Fruit fly (Drosophila melanogaster) whole organism, embryonic: ENCODE measurements around the gene RhoGAPp190.

Source experiments
- Ada2b ChIP-seq: fragments of 200-800 bp; sonication (Bioruptor generic); IDR thresholded peaks from 2 replicates; pipeline ENCODE4 v1.3.6; 2022; ENCODE audit warnings: missing biosample characterization, missing genetic modification characterization
- Asciz ChIP-seq: fragments of 200-800 bp; sonication (Bioruptor generic); optimal IDR thresholded peaks from 2 replicates; lab custom pipeline; 2017; ENCODE audit warnings: missing biosample characterization, mild to moderate bottlenecking, missing genetic modification characterization, missing genetic modification reagents
- C15 ChIP-seq: fragments of 200-800 bp; sonication (Bioruptor generic); IDR thresholded peaks from 3 replicates; pipeline ENCODE4 v1.3.6; 2022; ENCODE audit warnings: missing biosample characterization, missing genetic modification characterization
- CG10267 ChIP-seq: fragments of 200-800 bp; sonication (Bioruptor generic); optimal IDR thresholded peaks from 2 replicates; lab custom pipeline; 2018; ENCODE audit warnings: missing biosample characterization, mild to moderate bottlenecking, missing genetic modification characterization, moderate library complexity
- CG11504 ChIP-seq: fragments of 200-800 bp; sonication (Bioruptor generic); optimal IDR thresholded peaks from 3 replicates; lab custom pipeline; 2019; ENCODE audit warnings: missing biosample characterization, mild to moderate bottlenecking, missing genetic modification characterization, moderate library complexity
- CG12659 ChIP-seq: fragments of 200-800 bp; sonication (Bioruptor generic); optimal IDR thresholded peaks from 3 replicates; lab custom pipeline; 2017; ENCODE audit warnings: mild to moderate bottlenecking, missing biosample characterization, missing genetic modification reagents, missing genetic modification characterization
- CG13123 ChIP-seq: fragments of 200-800 bp; sonication (Bioruptor generic); optimal IDR thresholded peaks from 2 replicates; lab custom pipeline; 2016; ENCODE audit warnings: missing biosample characterization, missing genetic modification characterization
- CG13296 ChIP-seq: fragments of 200-800 bp; sonication (Bioruptor generic); optimal IDR thresholded peaks from 3 replicates; lab custom pipeline; 2018; ENCODE audit warnings: missing biosample characterization, mild to moderate bottlenecking, missing genetic modification characterization
- CG13424 ChIP-seq: fragments of 200-800 bp; sonication (Bioruptor generic); optimal IDR thresholded peaks from 2 replicates; lab custom pipeline; 2019; ENCODE audit warnings: missing biosample characterization, mild to moderate bottlenecking, missing genetic modification characterization, moderate library complexity
- CG14710 ChIP-seq: fragments of 200-800 bp; sonication (Bioruptor generic); optimal IDR thresholded peaks from 3 replicates; lab custom pipeline; 2019; ENCODE audit warnings: missing biosample characterization, mild to moderate bottlenecking, missing genetic modification characterization, moderate library complexity
- CG18262 ChIP-seq: fragments of 200-800 bp; optimal IDR thresholded peaks from 3 replicates; lab custom pipeline; 2019; ENCODE audit warnings: missing biosample characterization, mild to moderate bottlenecking, missing genetic modification characterization, moderate library complexity
- CG31365 ChIP-seq: fragments of 200-800 bp; sonication (Bioruptor generic); optimal IDR thresholded peaks from 2 replicates; lab custom pipeline; 2018; ENCODE audit warnings: missing biosample characterization, mild to moderate bottlenecking, missing genetic modification characterization
- CG31441 ChIP-seq: fragments of 200-800 bp; sonication (Bioruptor generic); IDR thresholded peaks from 2 replicates; pipeline ENCODE4 v1.3.6; 2022; ENCODE audit warnings: missing biosample characterization, missing genetic modification characterization
- CG32772 ChIP-seq: fragments of 200-800 bp; sonication (Bioruptor generic); IDR thresholded peaks from 2 replicates; pipeline ENCODE4 v1.3.6; 2022; ENCODE audit warnings: missing biosample characterization, missing genetic modification characterization
- CG4617 ChIP-seq: fragments of 200-800 bp; sonication (Bioruptor generic); optimal IDR thresholded peaks from 3 replicates; lab custom pipeline; 2016; ENCODE audit warnings: missing biosample characterization, missing genetic modification characterization, borderline replicate concordance
- CG4820 ChIP-seq: fragments of 200-800 bp; sonication (Bioruptor generic); optimal IDR thresholded peaks from 3 replicates; lab custom pipeline; 2016; ENCODE audit warnings: missing biosample characterization, missing genetic modification characterization
- CG5245 ChIP-seq: fragments of 200-800 bp; sonication (Bioruptor generic); optimal IDR thresholded peaks from 3 replicates; lab custom pipeline; 2016; ENCODE audit warnings: missing biosample characterization, missing genetic modification characterization
- CG7786 ChIP-seq: fragments of 200-800 bp; sonication (Bioruptor generic); optimal IDR thresholded peaks from 2 replicates; lab custom pipeline; 2016; ENCODE audit warnings: missing biosample characterization, missing genetic modification characterization
- CG7839 ChIP-seq: fragments of 200-800 bp; sonication (Bioruptor generic); optimal IDR thresholded peaks from 3 replicates; lab custom pipeline; 2018; ENCODE audit warnings: missing biosample characterization, mild to moderate bottlenecking, missing genetic modification characterization, moderate library complexity
- CG8924 ChIP-seq: fragments of 200-800 bp; optimal IDR thresholded peaks from 3 replicates; lab custom pipeline; 2019; ENCODE audit warnings: missing biosample characterization, mild to moderate bottlenecking, missing genetic modification characterization, moderate library complexity
- CG9609 ChIP-seq: fragments of 200-800 bp; sonication (Bioruptor generic); optimal IDR thresholded peaks from 3 replicates; lab custom pipeline; 2016; ENCODE audit warnings: missing biosample characterization, missing genetic modification characterization
- D19B ChIP-seq: fragments of 200-800 bp; sonication (Bioruptor generic); optimal IDR thresholded peaks from 2 replicates; lab custom pipeline; 2017; ENCODE audit warnings: missing biosample characterization, mild to moderate bottlenecking, missing genetic modification characterization
- Eip74EF ChIP-seq, 2 experiments: fragments of 200-800 bp in 1 of 2; fragments of >200 bp in 1 of 2; sonication (Bioruptor generic) in 1 of 2; optimal IDR thresholded peaks; 2 replicates each; lab custom pipeline; 2017 to 2019; ENCODE audit warnings: missing biosample characterization in 2 of 2, missing genetic modification characterization in 2 of 2, mild to moderate bottlenecking in 1 of 2, moderate library complexity in 1 of 2
- GATAe ChIP-seq: fragments of 200-800 bp; sonication (Bioruptor generic); conservative IDR thresholded peaks from 2 replicates; pipeline ENCODE4 v1.3.6; 2022; ENCODE audit warnings: missing biosample characterization, missing genetic modification characterization
- H2.0 ChIP-seq: fragments of 200-800 bp; sonication (Bioruptor generic); IDR thresholded peaks from 2 replicates; pipeline ENCODE4 v1.3.6; 2022; ENCODE audit warnings: missing biosample characterization, missing genetic modification characterization
- Hr51 ChIP-seq, 2 experiments: fragments of 200-800 bp; sonication (Bioruptor generic); optimal IDR thresholded peaks; 2 replicates in 1 of 2; 3 replicates in 1 of 2; lab custom pipeline; 2016 to 2018; ENCODE audit warnings: missing biosample characterization in 2 of 2, missing genetic modification characterization in 2 of 2, mild to moderate bottlenecking in 1 of 2, moderate library complexity in 1 of 2
- MBD-R2 ChIP-seq: fragments of 200-800 bp; sonication (Bioruptor generic); IDR thresholded peaks from 2 replicates; pipeline ENCODE4 v1.3.6; 2022; ENCODE audit warnings: missing biosample characterization, missing genetic modification characterization
- Med ChIP-seq: fragments of 200-800 bp; sonication (Bioruptor generic); peaks from one replicate; lab custom pipeline; 2016; ENCODE audit warnings: missing biosample characterization, missing genetic modification characterization, mild to moderate bottlenecking, inconsistent platforms, moderate library complexity
- Oli ChIP-seq: fragments of 200-800 bp; sonication (Bioruptor generic); optimal IDR thresholded peaks from 2 replicates; lab custom pipeline; 2018; ENCODE audit warnings: missing biosample characterization, mild to moderate bottlenecking, missing genetic modification characterization, moderate library complexity
- Ptx1 ChIP-seq: fragments of 200-800 bp; sonication (Bioruptor generic); IDR thresholded peaks from 2 replicates; pipeline ENCODE4 v1.3.6; 2022; ENCODE audit warnings: missing biosample characterization, missing genetic modification characterization
- Side ChIP-seq: fragments of 200-800 bp; sonication (Bioruptor generic); optimal IDR thresholded peaks from 2 replicates; lab custom pipeline; 2016; ENCODE audit warnings: missing biosample characterization, missing genetic modification characterization
- Sox100B ChIP-seq: fragments of 200-800 bp; sonication (Bioruptor generic); optimal IDR thresholded peaks from 3 replicates; lab custom pipeline; 2018; ENCODE audit warnings: missing biosample characterization, mild to moderate bottlenecking, missing genetic modification characterization
- ase ChIP-seq: fragments of 200-800 bp; sonication (Bioruptor generic); IDR thresholded peaks from 3 replicates; pipeline ENCODE4 v1.3.6; 2022; ENCODE audit warnings: missing biosample characterization, missing genetic modification characterization
- ato ChIP-seq: fragments of 200-800 bp; sonication (Bioruptor generic); IDR thresholded peaks from 2 replicates; pipeline ENCODE4 v1.3.6; 2022; ENCODE audit warnings: missing biosample characterization, missing genetic modification characterization; ENCODE audit not compliant: partially characterized antibody
- bcd ChIP-seq: fragments of 200-800 bp; sonication (Bioruptor generic); optimal IDR thresholded peaks from 2 replicates; lab custom pipeline; 2017; ENCODE audit warnings: missing biosample characterization, mild to moderate bottlenecking, missing genetic modification characterization
- bigmax ChIP-seq: fragments of 200-800 bp; sonication (Bioruptor generic); optimal IDR thresholded peaks from 2 replicates; lab custom pipeline; 2018; ENCODE audit warnings: missing biosample characterization, mild to moderate bottlenecking, missing genetic modification characterization
- crc ChIP-seq: fragments of 200-800 bp; sonication (Bioruptor generic); optimal IDR thresholded peaks from 2 replicates; lab custom pipeline; 2016; ENCODE audit warnings: missing biosample characterization, missing genetic modification characterization
- dmrt99B ChIP-seq: fragments of 200-800 bp; sonication (Bioruptor generic); optimal IDR thresholded peaks from 2 replicates; lab custom pipeline; 2018; ENCODE audit warnings: missing biosample characterization, mild to moderate bottlenecking, missing genetic modification characterization, moderate library complexity
- fd64A ChIP-seq: fragments of 200-800 bp; sonication (Bioruptor generic); optimal IDR thresholded peaks from 3 replicates; lab custom pipeline; 2018; ENCODE audit warnings: missing biosample characterization, mild to moderate bottlenecking, missing genetic modification characterization
- gem ChIP-seq: fragments of 200-800 bp; sonication (Bioruptor generic); optimal IDR thresholded peaks from 2 replicates; lab custom pipeline; 2019; ENCODE audit warnings: missing biosample characterization, mild to moderate bottlenecking, missing genetic modification characterization, moderate library complexity
- hbn ChIP-seq: fragments of 200-800 bp; sonication (Bioruptor generic); IDR thresholded peaks from 2 replicates; pipeline ENCODE4 v1.3.6; 2022; ENCODE audit warnings: missing biosample characterization, missing genetic modification characterization; ENCODE audit not compliant: partially characterized antibody
- insv ChIP-seq, 2 experiments: fragments of 200-800 bp; sonication (Bioruptor generic); optimal IDR thresholded peaks; 3 replicates each; lab custom pipeline; 2016 to 2018; ENCODE audit warnings: missing biosample characterization in 2 of 2, missing genetic modification characterization in 2 of 2
- kay ChIP-seq: fragments of 200-800 bp; sonication (Bioruptor generic); optimal IDR thresholded peaks from 2 replicates; lab custom pipeline; 2016; ENCODE audit warnings: missing biosample characterization, missing genetic modification characterization
- odd ChIP-seq: fragments of 200-800 bp; sonication (Bioruptor generic); optimal IDR thresholded peaks from 2 replicates; lab custom pipeline; 2017; ENCODE audit warnings: missing biosample characterization, mild to moderate bottlenecking, missing genetic modification characterization
- phol ChIP-seq: fragments of 200-800 bp; sonication (Bioruptor generic); optimal IDR thresholded peaks from 3 replicates; lab custom pipeline; 2018; ENCODE audit warnings: missing biosample characterization, mild to moderate bottlenecking, missing genetic modification characterization, moderate library complexity
- pum ChIP-seq: fragments of 200-800 bp; sonication (Bioruptor generic); optimal IDR thresholded peaks from 2 replicates; lab custom pipeline; 2016; ENCODE audit warnings: missing biosample characterization, missing genetic modification characterization
- sisA ChIP-seq: fragments of 200-800 bp; sonication (Bioruptor generic); IDR thresholded peaks from 2 replicates; pipeline ENCODE4 v1.3.6; 2022; ENCODE audit warnings: missing biosample characterization, missing genetic modification characterization
- sna ChIP-seq: fragments of 200-800 bp; sonication (Bioruptor generic); IDR thresholded peaks from 2 replicates; pipeline ENCODE4 v1.3.6; 2022; ENCODE audit warnings: missing biosample characterization, missing genetic modification characterization; ENCODE audit not compliant: partially characterized antibody
- tgo ChIP-seq: fragments of 200-800 bp; sonication (Bioruptor generic); IDR thresholded peaks from 3 replicates; pipeline ENCODE4 v1.3.6; 2022; ENCODE audit warnings: missing biosample characterization, missing genetic modification characterization

RhoGAPp190 gene

dm6 chrX:17694873-17695446 is 42.6 kb upstream of the RhoGAPp190 start:
- TF ChIP-seq pum (no peak), CG4820 (GFP tag; lab: Kevin White, UChicago) (peak; percentile 5), ato (no peak), sna (GFP tag; lab: Robert Waterston, UW) (no peak), D19B (peak; percentile 6), CG18262 (tag; lab: Kevin White, UChicago) (peak; percentile 61), CG12659 (GFP tag; lab: Kevin White, UChicago) (peak; percentile 6), CG14710 (tag; lab: Kevin White, UChicago) (peak; percentile 13), Ada2b (GFP tag; lab: Robert Waterston, UW) (0 out of 2 replicates have a peak, but pooled peaks have one; percentile 26), Side (GFP tag; lab: Kevin White, UChicago) (no peak), CG13424 (tag; lab: Kevin White, UChicago) (peak; percentile 55), MBD-R2 (GFP tag; lab: Robert Waterston, UW) (no peak), CG31441 (GFP tag; lab: Robert Waterston, UW) (peak; percentile 62), tgo (peak; percentile 24; the same call in 1 of the 3 replicates), Hr51 (GFP tag; optimal IDR thresholded peaks at IDR 0.05; lab: Kevin White, UChicago) (peak in 1 of 2 experiments; percentile 54), hbn (GFP tag; lab: Robert Waterston, UW) (no peak), bigmax (no peak), CG7839 (tag; lab: Kevin White, UChicago) (peak; percentile 54), CG31365 (tag; lab: Kevin White, UChicago) (no peak), Med (GFP tag; lab: Kevin White, UChicago) (peak; percentile 74), phol (tag; lab: Kevin White, UChicago) (peak; percentile 52), CG7786 (GFP tag; lab: Kevin White, UChicago) (no peak), Oli (peak; percentile 39), gem (tag; lab: Kevin White, UChicago) (peak; percentile 44), CG5245 (no peak), bcd (GFP tag; lab: Kevin White, UChicago) (peak; percentile 12), CG13123 (GFP tag; lab: Kevin White, UChicago) (no peak), CG8924 (tag; lab: Kevin White, UChicago) (peak; percentile 40), CG4617 (GFP tag; lab: Kevin White, UChicago) (no peak), CG9609 (no peak), odd (GFP tag; lab: Kevin White, UChicago) (peak; percentile 43), CG11504 (tag; lab: Kevin White, UChicago) (peak; percentile 69), C15 (GFP tag; lab: Robert Waterston, UW) (no peak), Eip74EF (GFP tag; optimal IDR thresholded peaks at IDR 0.05; lab: Kevin White, UChicago) (peak in 1 of 2 experiments; percentile 24), GATAe (GFP tag; lab: Robert Waterston, UW) (no peak), Asciz (GFP tag; lab: Kevin White, UChicago) (peak; percentile 47), Sox100B (GFP tag; lab: Kevin White, UChicago) (peak; percentile 63), crc (GFP tag; lab: Kevin White, UChicago) (no peak), fd64A (no peak), CG13296 (GFP tag; lab: Kevin White, UChicago) (peak; percentile 53), CG32772 (no peak), kay (GFP tag; lab: Kevin White, UChicago) (no peak), H2.0 (peak; percentile 14; the same call in 1 of the 2 replicates), sisA (GFP tag; lab: Robert Waterston, UW) (peak; percentile 30; the same call in 1 of the 2 replicates), Ptx1 (GFP tag; lab: Robert Waterston, UW) (no peak), insv (GFP tag; optimal IDR thresholded peaks at IDR 0.05; lab: Kevin White, UChicago) (no peak), ase (0 out of 3 replicates have a peak, but pooled peaks have one; percentile 33), dmrt99B (tag; lab: Kevin White, UChicago) (peak; percentile 62), CG10267 (tag; lab: Kevin White, UChicago) (peak; percentile 45)
